Fruit fly (Drosophila melanogaster): ENCODE results near the gene CAH3.

Gene CAH3

dm6 chrX:8730306-8730705, 49.3 kb downstream of the CAH3 start (continued):
- TF ChIP-seq Sox102F (GFP tag; optimal IDR thresholded peaks at IDR 0.05) (peak; percentile 31), dac (GFP tag; optimal IDR thresholded peaks at IDR 0.05) (no peak), CG34406 (GFP tag; optimal IDR thresholded peaks at IDR 0.05) (peak; percentile 16), achi (GFP tag; optimal IDR thresholded peaks at IDR 0.05) (peak; percentile 38), CG11902 (GFP tag; optimal IDR thresholded peaks at IDR 0.05) (no peak), CG6808 (GFP tag; optimal IDR thresholded peaks at IDR 0.05) (peak; percentile 66), topi (GFP tag; optimal IDR thresholded peaks at IDR 0.05) (peak; percentile 58), Ets96B (tag; optimal IDR thresholded peaks at IDR 0.05) (peak; percentile 65), Gug (GFP tag; IDR thresholded peaks at IDR 0.05) (no peak), Hr39 (GFP tag; optimal IDR thresholded peaks at IDR 0.05) (peak; percentile 56), CG6163 (GFP tag; IDR thresholded peaks at IDR 0.05) (peak; percentile 79), CG6792 (GFP tag; optimal IDR thresholded peaks at IDR 0.05) (peak; percentile 44), spab (GFP tag; optimal IDR thresholded peaks at IDR 0.05) (peak; percentile 45), CG32006 (GFP tag; optimal IDR thresholded peaks at IDR 0.05) (peak; percentile 18), Sox15 (GFP tag; optimal IDR thresholded peaks at IDR 0.05) (no peak), CG8319 (GFP tag; optimal IDR thresholded peaks at IDR 0.05) (no peak), CG8119 (GFP tag; IDR thresholded peaks at IDR 0.05) (0 out of 3 replicates have a peak, but pooled peaks have one; percentile 32), CG3032 (tag; optimal IDR thresholded peaks at IDR 0.05) (peak; percentile 56), CG16779 (tag; optimal IDR thresholded peaks at IDR 0.05) (no peak), salr (GFP tag; optimal IDR thresholded peaks at IDR 0.05) (peak in 1 of 2 experiments; percentile 30), OdsH (GFP tag; optimal IDR thresholded peaks at IDR 0.05) (peak; percentile 39), Eip78C (GFP tag) (peak; percentile 84), Eip75B (GFP tag; optimal IDR thresholded peaks at IDR 0.05) (peak; percentile 55), CG15336 (GFP tag; IDR thresholded peaks at IDR 0.05) (peak; percentile 23; the same call in 1 of the 2 replicates), svp (GFP tag) (peak; percentile 52), CG6854 (GFP tag; optimal IDR thresholded peaks at IDR 0.05) (no peak), Eip93F (GFP tag; optimal IDR thresholded peaks at IDR 0.05) (no peak), eg (GFP tag; IDR thresholded peaks at IDR 0.05) (no peak), CG4318 (GFP tag; optimal IDR thresholded peaks at IDR 0.05) (no peak), acj6 (GFP tag; optimal IDR thresholded peaks at IDR 0.05) (peak; percentile 45), CG10631 (GFP tag; optimal IDR thresholded peaks at IDR 0.05) (peak; percentile 64), Met (GFP tag; optimal IDR thresholded peaks at IDR 0.05) (peak; percentile 64), CG9139 (GFP tag; optimal IDR thresholded peaks at IDR 0.05) (peak; percentile 44), CG6276 (GFP tag; optimal IDR thresholded peaks at IDR 0.05) (no peak), fd85E (GFP tag; optimal IDR thresholded peaks at IDR 0.05) (no peak), CG7368 (GFP tag; optimal IDR thresholded peaks at IDR 0.05) (no peak), Hr4 (GFP tag; optimal IDR thresholded peaks at IDR 0.05) (peak; percentile 41), vri (GFP tag; optimal IDR thresholded peaks at IDR 0.05) (peak; percentile 39), Smox (GFP tag; optimal IDR thresholded peaks at IDR 0.05) (peak; percentile 51), cyc (GFP tag; optimal IDR thresholded peaks at IDR 0.05) (peak; percentile 58), CG31627 (GFP tag; optimal IDR thresholded peaks at IDR 0.05) (peak; percentile 57), Sox14 (GFP tag; optimal IDR thresholded peaks at IDR 0.05) (peak; percentile 55)

dm6 chrX:8731464-8731863, 50.4 kb downstream of the CAH3 start:
- TF ChIP-seq CG11902 (GFP tag; optimal IDR thresholded peaks at IDR 0.05) (no peak), CG6163 (GFP tag; IDR thresholded peaks at IDR 0.05) (peak; percentile 40; the same call in 1 of the 3 replicates), OdsH (GFP tag; optimal IDR thresholded peaks at IDR 0.05) (peak; percentile 2), CG8632 (GFP tag; optimal IDR thresholded peaks at IDR 0.05) (no peak), Hr38 (GFP tag; optimal IDR thresholded peaks at IDR 0.05) (no peak), CG16779 (tag; optimal IDR thresholded peaks at IDR 0.05) (no peak), spab (GFP tag; optimal IDR thresholded peaks at IDR 0.05) (peak; percentile 6), CG31627 (GFP tag; optimal IDR thresholded peaks at IDR 0.05) (no peak), Eip78C (GFP tag) (peak; percentile 72), lz (GFP tag; optimal IDR thresholded peaks at IDR 0.05) (no peak), CG10669 (GFP tag; optimal IDR thresholded peaks at IDR 0.05) (peak; percentile 18), svp (GFP tag) (peak; percentile 8)

All from whole organism, prepupa.